Worm (Caenorhabditis elegans): Measurements from ENCODE around the gene srv-10.

Gene srv-10

ce11 chrV:13415462-13415861 is 8.2 kb upstream of the srv-10 start (continued):
- no peak for TF ChIP-seq die-1 (tag; optimal IDR thresholded peaks at IDR 0.05)
- peak; percentile 38 for TF ChIP-seq somi-1 (GFP tag; optimal IDR thresholded peaks at IDR 0.05)
- no peak for TF ChIP-seq athp-1 (tag; optimal IDR thresholded peaks at IDR 0.05)
- 0 out of 2 replicates have a peak, but pooled peaks have one; percentile 45 for TF ChIP-seq aptf-3 (GFP tag; IDR thresholded peaks at IDR 0.05)
- no peak for TF ChIP-seq chd-7 (tag; optimal IDR thresholded peaks at IDR 0.05)
- no peak for TF ChIP-seq ztf-18 (tag; optimal IDR thresholded peaks at IDR 0.05)
- TF ChIP-seq madf-6 (GFP tag; IDR thresholded peaks at IDR 0.05), result no peak
- TF ChIP-seq snpc-3.4 (tag; optimal IDR thresholded peaks at IDR 0.05), result no peak
- TF ChIP-seq egrh-3 (GFP tag; IDR thresholded peaks at IDR 0.05), result peak; percentile 98
- no peak for TF ChIP-seq mcd-1 (GFP tag; IDR thresholded peaks at IDR 0.05)
- no peak for TF ChIP-seq ceh-58 (GFP tag; IDR thresholded peaks at IDR 0.05)

ce11 chrV:13416076-13416475 is 7.6 kb upstream of the srv-10 start:
- TF ChIP-seq unc-130 (GFP tag; optimal IDR thresholded peaks at IDR 0.05) (no peak), ztf-25 (GFP tag; IDR thresholded peaks at IDR 0.05) (no peak), egl-18 (GFP tag; IDR thresholded peaks at IDR 0.05) (no peak), attf-3 (GFP tag; conservative IDR thresholded peaks at IDR 0.05) (no peak)

ce11 chrV:13417513-13417912 is 6.2 kb upstream of the srv-10 start, which contains the start of gene F53F1.6:
Gene F53F1.6 (minus strand): TSS chrV:13417613.
- TF ChIP-seq madf-3 (GFP tag; IDR thresholded peaks at IDR 0.05) (no peak), ztf-25 (GFP tag; IDR thresholded peaks at IDR 0.05) (no peak), let-607 (tag; optimal IDR thresholded peaks at IDR 0.05) (no peak), nhr-179 (tag; optimal IDR thresholded peaks at IDR 0.05) (no peak), B0336.3 (GFP tag; IDR thresholded peaks at IDR 0.05) (no peak), egl-44 (GFP tag; IDR thresholded peaks at IDR 0.05) (no peak), F39B2.1 (GFP tag; IDR thresholded peaks at IDR 0.05) (no peak), sptf-2 (GFP tag; optimal IDR thresholded peaks at IDR 0.05) (no peak), mcd-1 (GFP tag; IDR thresholded peaks at IDR 0.05) (no peak), lin-40 (tag; optimal IDR thresholded peaks at IDR 0.05) (no peak), ceh-100 (GFP tag; IDR thresholded peaks at IDR 0.05) (no peak), bed-1 (GFP tag; IDR thresholded peaks at IDR 0.05) (no peak), repo-1 (tag; optimal IDR thresholded peaks at IDR 0.05) (no peak), lin-54 (GFP tag; optimal IDR thresholded peaks at IDR 0.05) (no peak), nfyb-1 (GFP tag; IDR thresholded peaks at IDR 0.05) (no peak), sdz-38 (tag; optimal IDR thresholded peaks at IDR 0.05) (no peak), F52B5.7 (tag; optimal IDR thresholded peaks at IDR 0.05) (no peak), hmg-1.2 (GFP tag; IDR thresholded peaks at IDR 0.05) (no peak)

- TF ChIP-seq madf-8 (GFP tag; conservative IDR thresholded peaks at IDR 0.05) (no peak), repo-1 (tag; optimal IDR thresholded peaks at IDR 0.05) (no peak), fkh-3 (tag; optimal IDR thresholded peaks at IDR 0.05) (no peak), F23B12.7 (tag; optimal IDR thresholded peaks at IDR 0.05; ENCODE audit: insufficient read depth) (no peak), cebp-1 (GFP tag; IDR thresholded peaks at IDR 0.05) (no peak), cebp-1 (tag; optimal IDR thresholded peaks at IDR 0.05) (no peak), ztf-28 (GFP tag; IDR thresholded peaks at IDR 0.05) (no peak), F57A8.1 (GFP tag; optimal IDR thresholded peaks at IDR 0.05) (no peak), gei-17 (GFP tag; optimal IDR thresholded peaks at IDR 0.05) (no peak), dpl-1 (GFP tag; optimal IDR thresholded peaks at IDR 0.05) (no peak), F57C9.4 (tag; optimal IDR thresholded peaks at IDR 0.05) (no peak), ceh-27 (GFP tag; optimal IDR thresholded peaks at IDR 0.05) (no peak), snpc-1.3 (tag; optimal IDR thresholded peaks at IDR 0.05; ENCODE audit: insufficient read depth) (no peak), unc-130 (GFP tag; optimal IDR thresholded peaks at IDR 0.05) (no peak), let-607 (tag; optimal IDR thresholded peaks at IDR 0.05) (no peak), F22D6.2 (tag; optimal IDR thresholded peaks at IDR 0.05) (no peak), dpff-1 (tag; optimal IDR thresholded peaks at IDR 0.05) (no peak), ZK185.1 (tag; optimal IDR thresholded peaks at IDR 0.05; ENCODE audit: poor library complexity, severe bottlenecking) (no peak)
Observed at ce11 chrV:13420640-13421039, 3.1 kb upstream of the srv-10 start, which contains the start of gene srv-8. Gene srv-8 (minus strand): TSS chrV:13420740.

All from whole organism, young adult.